Worm (Caenorhabditis elegans): Measurements from ENCODE around the gene idpa-3.

DNA sequence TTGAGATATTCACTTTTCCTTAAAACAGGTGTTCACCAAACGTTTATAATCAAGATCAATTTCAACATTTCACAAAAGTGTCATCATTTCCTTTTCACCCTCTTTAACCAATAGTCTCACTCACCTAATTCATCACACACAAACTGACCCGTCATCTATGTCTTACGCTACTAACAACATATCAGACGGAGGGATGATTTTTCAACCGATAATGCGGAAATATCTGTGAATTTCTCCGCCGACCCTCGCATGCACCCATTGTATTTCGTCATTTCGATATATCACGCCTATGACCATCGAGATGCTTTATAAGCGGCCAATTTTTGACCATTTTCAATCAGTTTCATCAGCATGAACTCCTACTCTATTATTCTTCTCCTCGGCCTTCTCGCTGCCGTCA is 32.1 kb upstream of the idpa-3 start, which contains the start of gene fipr-21:
- no peak for TF ChIP-seq T22C8.4 (GFP tag; IDR thresholded peaks at IDR 0.05)
- no peak for TF ChIP-seq ztf-23 (GFP tag; IDR thresholded peaks at IDR 0.05)
- no peak for TF ChIP-seq med-1 (GFP tag; optimal IDR thresholded peaks at IDR 0.05; ENCODE audit: insufficient read depth)

Data from whole organism, midembryonic.